Worm (Caenorhabditis elegans): Measurements from ENCODE around the gene prp-8.
A peak's percentile ranks its signal among the peaks of the same experiment; 100 is the strongest.

prp-8 gene

ce11 chrIII:8145971-8146370 lies 18.2 kb upstream of the prp-8 start:
- TF ChIP-seq lin-39 (tag; optimal IDR thresholded peaks at IDR 0.05): peak; percentile 49
- TF ChIP-seq fkh-2 (tag; optimal IDR thresholded peaks at IDR 0.05): no peak

- TF ChIP-seq eor-1 (tag; optimal IDR thresholded peaks at IDR 0.05) (no peak), unc-62 (GFP tag; optimal IDR thresholded peaks at IDR 0.05) (no peak), egl-5 (tag; optimal IDR thresholded peaks at IDR 0.05) (no peak), mdl-1 (tag; optimal IDR thresholded peaks at IDR 0.05) (no peak), ceh-82 (tag; optimal IDR thresholded peaks at IDR 0.05) (no peak), unc-39 (tag; optimal IDR thresholded peaks at IDR 0.05) (no peak), nfya-1 (tag; optimal IDR thresholded peaks at IDR 0.05; ENCODE audit: insufficient read depth) (no peak), nhr-23 (tag; optimal IDR thresholded peaks at IDR 0.05) (no peak), elt-1 (tag; optimal IDR thresholded peaks at IDR 0.05) (no peak), skn-1 (tag; optimal IDR thresholded peaks at IDR 0.05) (no peak), nhr-12 (tag; optimal IDR thresholded peaks at IDR 0.05) (no peak), nhr-28 (tag; optimal IDR thresholded peaks at IDR 0.05) (no peak), nhr-77 (tag; optimal IDR thresholded peaks at IDR 0.05) (no peak), fkh-10 (GFP tag; optimal IDR thresholded peaks at IDR 0.05) (no peak), fkh-2 (tag; optimal IDR thresholded peaks at IDR 0.05) (no peak)
These were observed 15.4 kb upstream of the prp-8 start, which contains the start of gene D2007.2 for ce11 chrIII:8148751-8149150. D2007.2 (plus strand) TSS chrIII:8148963.

DNA sequence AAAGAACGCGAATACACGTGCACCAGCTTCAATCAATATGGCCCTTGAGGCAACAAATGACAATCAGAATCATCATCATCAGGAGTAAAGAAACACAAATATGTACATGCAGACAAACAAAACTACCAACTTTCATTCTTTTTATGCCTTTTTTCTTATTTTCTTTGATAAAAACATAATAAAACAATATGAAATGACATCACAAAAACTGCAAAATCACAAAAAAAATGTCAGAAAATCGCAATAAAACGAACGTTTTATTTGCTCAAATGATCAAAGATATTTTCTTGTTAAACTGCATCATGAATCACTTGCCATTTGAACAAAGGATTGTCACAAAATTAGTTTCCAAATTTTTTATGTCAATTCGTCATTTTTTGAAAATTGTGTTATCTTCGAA lies 9.8 kb upstream of the prp-8 start:
- TF ChIP-seq pha-4 (tag; optimal IDR thresholded peaks at IDR 0.05) (peak; percentile 6), fkh-10 (GFP tag; optimal IDR thresholded peaks at IDR 0.05) (no peak), elt-2 (tag; optimal IDR thresholded peaks at IDR 0.05) (peak; percentile 55)

DNA sequence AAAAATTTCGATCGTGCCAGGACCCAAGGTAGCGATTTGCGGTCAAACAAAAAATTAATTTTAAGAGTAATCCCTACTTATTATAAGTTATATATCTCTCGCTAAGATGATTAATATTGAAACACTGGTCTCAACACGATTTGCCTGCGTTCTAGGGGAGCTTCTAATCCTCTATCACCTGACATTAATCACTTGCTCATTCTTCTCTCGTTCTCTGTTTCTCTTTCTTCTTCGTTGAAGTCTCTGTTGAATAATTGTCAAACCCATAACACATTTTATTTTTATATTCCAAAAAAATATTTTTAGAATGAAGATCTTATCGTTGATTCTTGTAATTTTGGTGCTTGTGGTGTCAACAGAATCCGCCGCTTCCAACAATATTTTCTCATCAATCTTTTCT lies 9.0 kb upstream of the prp-8 start, which contains the start of gene D2007.1:
D2007.1 (plus strand) TSS at position 301 of the 400 bp plus-strand sequence.
- no peak for TF ChIP-seq zag-1 (tag; optimal IDR thresholded peaks at IDR 0.05)
- TF ChIP-seq nhr-77 (tag; optimal IDR thresholded peaks at IDR 0.05): no peak
- no peak for TF ChIP-seq R02D3.7 (tag; optimal IDR thresholded peaks at IDR 0.05)
- no peak for TF ChIP-seq nhr-43 (tag; optimal IDR thresholded peaks at IDR 0.05; ENCODE audit: poor library complexity, severe bottlenecking)
- no peak for TF ChIP-seq fkh-2 (tag; optimal IDR thresholded peaks at IDR 0.05)
- no peak for TF ChIP-seq nhr-67 (tag; optimal IDR thresholded peaks at IDR 0.05)
- TF ChIP-seq nhr-11 (tag; optimal IDR thresholded peaks at IDR 0.05): no peak
- TF ChIP-seq tbx-2 (tag; optimal IDR thresholded peaks at IDR 0.05): no peak
- TF ChIP-seq nhr-12 (tag; optimal IDR thresholded peaks at IDR 0.05): no peak

- TF ChIP-seq nhr-237 (tag; optimal IDR thresholded peaks at IDR 0.05): no peak
- peak; percentile 43 for TF ChIP-seq nfya-1 (tag; optimal IDR thresholded peaks at IDR 0.05; ENCODE audit: insufficient read depth)
- TF ChIP-seq lin-15B (tag; optimal IDR thresholded peaks at IDR 0.05): no peak
- TF ChIP-seq mdl-1 (tag; optimal IDR thresholded peaks at IDR 0.05): no peak
- TF ChIP-seq nhr-28 (tag; optimal IDR thresholded peaks at IDR 0.05): no peak
- TF ChIP-seq ceh-82 (tag; optimal IDR thresholded peaks at IDR 0.05): no peak
- TF ChIP-seq fkh-2 (tag; optimal IDR thresholded peaks at IDR 0.05): no peak
- no peak for TF ChIP-seq aly-2 (tag; optimal IDR thresholded peaks at IDR 0.05)
- TF ChIP-seq elt-2 (tag; optimal IDR thresholded peaks at IDR 0.05): peak; percentile 15
- TF ChIP-seq nhr-11 (tag; optimal IDR thresholded peaks at IDR 0.05): no peak
- no peak for TF ChIP-seq nhr-25 (tag; optimal IDR thresholded peaks at IDR 0.05)
- TF ChIP-seq unc-62 (GFP tag; optimal IDR thresholded peaks at IDR 0.05): no peak
- TF ChIP-seq mml-1 (tag; optimal IDR thresholded peaks at IDR 0.05): no peak
- no peak for TF ChIP-seq elt-3 (tag; optimal IDR thresholded peaks at IDR 0.05)
- no peak for TF ChIP-seq eor-1 (tag; optimal IDR thresholded peaks at IDR 0.05)
- no peak for TF ChIP-seq fos-1 (tag; optimal IDR thresholded peaks at IDR 0.05)
- TF ChIP-seq nhr-76 (tag; optimal IDR thresholded peaks at IDR 0.05): no peak
- TF ChIP-seq lsy-12 (tag; optimal IDR thresholded peaks at IDR 0.05): no peak
- TF ChIP-seq nhr-12 (tag; optimal IDR thresholded peaks at IDR 0.05): no peak
- peak; percentile 62 for TF ChIP-seq pha-4 (tag; optimal IDR thresholded peaks at IDR 0.05)
- no peak for TF ChIP-seq jun-1 (tag; optimal IDR thresholded peaks at IDR 0.05)
- no peak for TF ChIP-seq nhr-77 (tag; optimal IDR thresholded peaks at IDR 0.05)
- TF ChIP-seq pqm-1 (tag; optimal IDR thresholded peaks at IDR 0.05): no peak
- TF ChIP-seq nhr-23 (tag; optimal IDR thresholded peaks at IDR 0.05): no peak
- TF ChIP-seq tbx-2 (tag; optimal IDR thresholded peaks at IDR 0.05): no peak
- TF ChIP-seq zag-1 (tag; optimal IDR thresholded peaks at IDR 0.05): no peak
- no peak for TF ChIP-seq ztf-11 (tag; optimal IDR thresholded peaks at IDR 0.05)
- TF ChIP-seq hmg-11 (tag; optimal IDR thresholded peaks at IDR 0.05): peak; percentile 9
- no peak for TF ChIP-seq egl-27 (tag; optimal IDR thresholded peaks at IDR 0.05)
- no peak for TF ChIP-seq ceh-28 (tag; optimal IDR thresholded peaks at IDR 0.05)
- no peak for TF ChIP-seq nhr-67 (tag; optimal IDR thresholded peaks at IDR 0.05)
- TF ChIP-seq daf-12 (tag; optimal IDR thresholded peaks at IDR 0.05): no peak
- TF ChIP-seq lin-39 (tag; optimal IDR thresholded peaks at IDR 0.05): no peak
- no peak for TF ChIP-seq sea-2 (GFP tag; optimal IDR thresholded peaks at IDR 0.05)
These were observed 5.9 kb upstream of the prp-8 start, which contains the start of gene atg-13 for ce11 chrIII:8158140-8158786. atg-13 (minus strand) TSS chrIII:8158190.

Measured in whole organism, L3 larva.